Worm (Caenorhabditis elegans) whole organism, mixed stage, embryonic: Measurements from ENCODE around the gene T13A10.64.

Experiments
- ceh-83 ChIP-seq: fragments of 200-800 bp; sonication (Bioruptor generic); optimal IDR thresholded peaks from 2 replicates; lab custom pipeline; 2018; ENCODE audit warnings: mild to moderate bottlenecking, missing genetic modification characterization, missing compliant biosample characterization
- elt-3 ChIP-seq: fragments of 150-350 bp; optimal IDR thresholded peaks from 2 replicates; lab custom pipeline; 2014; ENCODE audit warnings: missing biosample characterization, missing genetic modification characterization
- lin-13 ChIP-seq: fragments of 150-350 bp; optimal IDR thresholded peaks from 2 replicates; lab custom pipeline; 2014; ENCODE audit warnings: missing biosample characterization, missing genetic modification characterization
- lsy-2 ChIP-seq: fragments of 150-350 bp; optimal IDR thresholded peaks from 2 replicates; lab custom pipeline; 2014; ENCODE audit warnings: missing biosample characterization, missing genetic modification characterization
- mep-1 ChIP-seq: fragments of 150-350 bp; optimal IDR thresholded peaks from 2 replicates; lab custom pipeline; 2017; ENCODE audit warnings: missing biosample characterization, missing genetic modification reagents, missing genetic modification characterization, inconsistent platforms
- nhr-12 ChIP-seq: fragments of 150-350 bp; optimal IDR thresholded peaks from 2 replicates; lab custom pipeline; 2014; ENCODE audit warnings: missing biosample characterization, missing genetic modification characterization
- nhr-2 ChIP-seq: fragments of 150-350 bp; optimal IDR thresholded peaks from 2 replicates; lab custom pipeline; 2014; ENCODE audit warnings: missing biosample characterization, missing genetic modification characterization
- nhr-237 ChIP-seq: fragments of 150-350 bp; optimal IDR thresholded peaks from 2 replicates; lab custom pipeline; 2014; ENCODE audit warnings: missing biosample characterization, missing genetic modification characterization
- nhr-28 ChIP-seq: fragments of 150-350 bp; optimal IDR thresholded peaks from 2 replicates; lab custom pipeline; 2014; ENCODE audit warnings: missing biosample characterization, missing genetic modification characterization
- nhr-76 ChIP-seq: sonication (generic microtip); optimal IDR thresholded peaks from 2 replicates; lab custom pipeline; 2017; ENCODE audit warnings: missing biosample characterization, missing genetic modification characterization
- sem-2 ChIP-seq: fragments of 200-800 bp; sonication (Bioruptor generic); optimal IDR thresholded peaks from 2 replicates; lab custom pipeline; 2018; ENCODE audit warnings: mild to moderate bottlenecking, missing genetic modification characterization, missing compliant biosample characterization
- snpc-4 ChIP-seq: fragments of 150-350 bp; optimal IDR thresholded peaks from 2 replicates; lab custom pipeline; 2014; ENCODE audit warnings: missing biosample characterization, missing genetic modification characterization
- unc-62 ChIP-seq: fragments of 150-350 bp; optimal IDR thresholded peaks from 2 replicates; lab custom pipeline; 2014; ENCODE audit warnings: missing biosample characterization, missing genetic modification reagents, missing genetic modification characterization
- ztf-11 ChIP-seq: fragments of 150-350 bp; optimal IDR thresholded peaks from 2 replicates; lab custom pipeline; 2014; ENCODE audit warnings: missing biosample characterization, missing genetic modification characterization

DNA sequence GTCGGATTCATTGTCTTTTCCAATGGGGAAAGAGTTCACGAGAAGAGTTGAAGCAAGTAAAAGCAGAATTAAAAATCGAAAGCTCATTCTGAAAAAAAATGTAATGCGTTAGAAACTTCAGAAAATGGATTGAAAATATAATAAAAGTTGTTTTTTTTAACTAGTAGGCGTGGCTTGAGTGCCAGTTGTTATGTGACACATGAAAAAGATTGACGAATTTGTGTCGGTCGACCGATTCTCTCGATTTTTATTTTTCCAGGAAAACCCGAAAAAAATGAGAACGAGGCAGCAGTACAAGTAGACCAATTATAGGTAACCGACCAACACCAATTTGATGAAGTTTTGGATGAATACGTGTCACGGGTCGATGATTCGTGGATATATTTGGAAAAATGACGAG lies 5.0 kb downstream of the T13A10.64 start, which contains the start of gene nlp-16:
- no peak for TF ChIP-seq nhr-12 (tag; lab: Kevin White, UChicago)
- no peak for TF ChIP-seq snpc-4 (tag; lab: Kevin White, UChicago)
- no peak for TF ChIP-seq nhr-237
- no peak for TF ChIP-seq lin-13 (tag; lab: Kevin White, UChicago)
- no peak for TF ChIP-seq nhr-28
- no peak for TF ChIP-seq lsy-2 (tag; lab: Kevin White, UChicago)
- TF ChIP-seq mep-1 (tag; lab: Kevin White, UChicago): no peak
- no peak for TF ChIP-seq ceh-83 (GFP tag; lab: Kevin White, UChicago)
- TF ChIP-seq elt-3 (tag; lab: Kevin White, UChicago): no peak
- no peak for TF ChIP-seq unc-62 (GFP tag; lab: Kevin White, UChicago)
- no peak for TF ChIP-seq ztf-11
- no peak for TF ChIP-seq sem-2 (GFP tag; lab: Kevin White, UChicago)
- no peak for TF ChIP-seq nhr-2 (tag; lab: Kevin White, UChicago)
- no peak for TF ChIP-seq nhr-76 (tag; lab: Kevin White, UChicago)
